Worm (Caenorhabditis elegans): ENCODE results near the gene abu-7.

abu-7 gene

ce11 chrV:5113654-5114053 is 50.9 kb downstream of the abu-7 start, which contains the start of gene C04F5.8:
Gene C04F5.8, minus strand, starts transcription at chrV:5113754.
- TF ChIP-seq dao-5 (tag; optimal IDR thresholded peaks at IDR 0.05) (no peak), W03F9.2 (tag; optimal IDR thresholded peaks at IDR 0.05) (no peak), him-1 (tag; optimal IDR thresholded peaks at IDR 0.05) (no peak)
